Worm (Caenorhabditis elegans) whole organism, mixed stage, embryonic: ENCODE measurements around the gene F20D6.11.

ENCODE experiments used
- blmp-1 ChIP-seq: fragments of 150-350 bp; optimal IDR thresholded peaks from 2 replicates; lab custom pipeline; 2014; ENCODE audit warnings: missing biosample characterization, missing genetic modification characterization
- ces-1 ChIP-seq: fragments of 150-350 bp; optimal IDR thresholded peaks from 2 replicates; lab custom pipeline; 2014; ENCODE audit warnings: missing biosample characterization, missing genetic modification reagents, missing genetic modification characterization
- mep-1 ChIP-seq: fragments of 150-350 bp; optimal IDR thresholded peaks from 2 replicates; lab custom pipeline; 2017; ENCODE audit warnings: missing biosample characterization, missing genetic modification reagents, missing genetic modification characterization, inconsistent platforms
- nhr-28 ChIP-seq: fragments of 150-350 bp; optimal IDR thresholded peaks from 2 replicates; lab custom pipeline; 2014; ENCODE audit warnings: missing biosample characterization, missing genetic modification characterization
- snpc-4 ChIP-seq: fragments of 150-350 bp; optimal IDR thresholded peaks from 2 replicates; lab custom pipeline; 2014; ENCODE audit warnings: missing biosample characterization, missing genetic modification characterization
- unc-120 ChIP-seq: sonication (generic microtip); optimal IDR thresholded peaks from 2 replicates; lab custom pipeline; 2017; ENCODE audit warnings: missing genetic modification characterization, missing compliant biosample characterization; ENCODE audit not compliant: poor library complexity, severe bottlenecking
- unc-62 ChIP-seq: fragments of 150-350 bp; optimal IDR thresholded peaks from 2 replicates; lab custom pipeline; 2014; ENCODE audit warnings: missing biosample characterization, missing genetic modification reagents, missing genetic modification characterization
- zip-8 ChIP-seq: fragments of 150-350 bp; optimal IDR thresholded peaks from 2 replicates; lab custom pipeline; 2014; ENCODE audit warnings: missing biosample characterization, missing genetic modification characterization
- ztf-11 ChIP-seq: fragments of 150-350 bp; optimal IDR thresholded peaks from 2 replicates; lab custom pipeline; 2014; ENCODE audit warnings: missing biosample characterization, missing genetic modification characterization

ce11 chrV:8163199-8163598, 35.7 kb downstream of the F20D6.11 start:
- TF ChIP-seq snpc-4 (no peak), nhr-28 (tag; lab: Kevin White, UChicago) (no peak), zip-8 (tag; lab: Kevin White, UChicago) (no peak), ces-1 (no peak), unc-62 (no peak), unc-120 (tag; lab: Kevin White, UChicago) (no peak), ztf-11 (tag; lab: Kevin White, UChicago) (no peak), blmp-1 (tag; lab: Kevin White, UChicago) (no peak), mep-1 (no peak)
